Worm (Caenorhabditis elegans): Measurements from ENCODE around the gene emb-4.

ce11 chrV:18819643-18820042, 75.1 kb downstream of the emb-4 start, which contains the start of gene ncs-5:
- no peak for TF ChIP-seq lin-11 (tag; optimal IDR thresholded peaks at IDR 0.05)
- no peak for TF ChIP-seq elt-3 (tag; optimal IDR thresholded peaks at IDR 0.05)

Measured in whole organism, L2 larva.